Worm (Caenorhabditis elegans): ENCODE results near the gene nhr-277.

Gene nhr-277

DNA sequence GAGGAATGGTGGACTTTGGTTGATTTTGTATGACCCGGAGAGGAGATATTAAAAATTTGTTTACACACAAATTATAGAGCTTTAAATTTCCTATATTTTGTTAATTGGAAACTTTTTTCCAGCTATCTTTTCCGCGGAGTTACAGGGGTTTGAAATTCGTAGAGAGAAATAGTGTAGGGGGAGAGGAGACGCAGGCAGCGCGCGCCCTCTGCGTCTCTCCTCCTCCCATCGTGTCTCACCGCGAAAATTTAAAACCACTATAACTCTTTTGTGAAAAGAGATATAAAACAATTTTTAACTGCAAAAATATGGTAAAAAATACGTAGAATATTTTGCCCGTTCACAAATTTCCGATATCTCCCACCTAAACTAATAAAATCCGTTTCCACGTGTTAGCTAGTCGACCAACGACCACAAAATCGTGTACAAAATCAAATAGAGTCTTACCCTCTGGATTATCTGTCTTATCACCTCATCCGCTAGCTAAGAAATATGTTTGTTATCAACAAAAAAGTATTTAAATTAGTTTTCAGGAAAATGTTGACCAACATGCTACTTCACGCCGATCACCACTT is at the start of gene nhr-277:
nhr-277 (plus strand) TSS at position 525 of the 575 bp plus-strand sequence.
- no peak for TF ChIP-seq tra-4 (tag; optimal IDR thresholded peaks at IDR 0.05)
- no peak for TF ChIP-seq ceh-36 (tag; optimal IDR thresholded peaks at IDR 0.05)
- TF ChIP-seq scrt-1 (GFP tag; IDR thresholded peaks at IDR 0.05) = no peak
- TF ChIP-seq flt-1 (GFP tag; IDR thresholded peaks at IDR 0.05) = no peak
- TF ChIP-seq sea-1 (GFP tag; conservative IDR thresholded peaks at IDR 0.05) = no peak

DNA sequence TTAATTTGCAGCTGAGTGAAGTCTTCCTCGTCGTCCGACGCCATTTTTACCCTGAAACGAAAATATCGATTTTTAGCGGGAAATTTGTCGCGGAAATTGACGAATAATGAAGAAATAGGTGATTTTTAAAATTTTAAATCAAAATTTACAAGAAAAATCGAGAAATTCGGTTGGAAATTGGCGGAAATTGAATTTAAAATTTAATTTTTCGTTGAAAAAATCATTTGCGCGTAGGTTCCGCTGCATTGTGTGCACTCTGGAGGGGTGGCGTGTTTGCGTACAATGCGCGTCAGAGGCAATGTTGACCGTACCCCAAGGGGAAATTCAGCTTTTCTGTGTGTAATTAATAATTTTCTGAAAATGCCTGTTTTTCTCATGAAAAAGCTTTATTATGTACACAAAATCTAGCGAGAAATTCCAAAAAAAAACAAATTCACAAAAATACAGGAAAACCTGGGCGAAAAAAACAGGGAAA is 38.8 kb upstream of the nhr-277 start, which contains the start of gene Y94H6A.5:
Y94H6A.5 (minus strand) TSS at position 51 of the 475 bp plus-strand sequence.
- TF ChIP-seq F13C5.2 (tag; optimal IDR thresholded peaks at IDR 0.05) (peak; percentile 51), scrt-1 (GFP tag; IDR thresholded peaks at IDR 0.05) (no peak)

DNA sequence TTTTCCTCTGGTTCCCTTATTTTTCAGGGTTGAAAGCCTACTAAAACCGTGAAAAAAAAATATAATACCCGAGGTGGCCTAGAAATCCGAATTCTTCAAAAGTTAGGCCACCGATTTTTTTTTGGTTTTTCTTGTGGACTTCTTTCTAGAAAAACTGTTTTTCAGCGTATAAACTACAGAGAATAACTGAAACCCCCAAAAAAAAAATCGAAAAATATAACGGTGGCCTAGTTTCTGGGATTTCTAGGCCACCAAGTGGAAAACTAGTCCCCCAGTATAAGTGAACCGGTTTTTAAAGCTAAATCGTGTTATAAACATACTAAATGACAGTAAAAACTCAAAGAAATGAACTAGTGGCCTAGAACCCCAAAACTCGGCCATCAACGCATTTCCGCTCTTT is 37.1 kb upstream of the nhr-277 start:
- no peak for TF ChIP-seq sea-1 (GFP tag; conservative IDR thresholded peaks at IDR 0.05)
- TF ChIP-seq scrt-1 (GFP tag; IDR thresholded peaks at IDR 0.05) = no peak
- TF ChIP-seq B0310.2 (tag; optimal IDR thresholded peaks at IDR 0.05) = no peak
- TF ChIP-seq ets-7 (tag; optimal IDR thresholded peaks at IDR 0.05) = no peak
- no peak for TF ChIP-seq ama-1 (optimal IDR thresholded peaks at IDR 0.05)
- TF ChIP-seq tbx-11 (GFP tag; IDR thresholded peaks at IDR 0.05) = no peak
- no peak for TF ChIP-seq flt-1 (GFP tag; IDR thresholded peaks at IDR 0.05)
- no peak for TF ChIP-seq ceh-13 (GFP tag; optimal IDR thresholded peaks at IDR 0.05)
- TF ChIP-seq F13C5.2 (tag; optimal IDR thresholded peaks at IDR 0.05) = no peak
- no peak for TF ChIP-seq pes-1 (GFP tag; IDR thresholded peaks at IDR 0.05)

DNA sequence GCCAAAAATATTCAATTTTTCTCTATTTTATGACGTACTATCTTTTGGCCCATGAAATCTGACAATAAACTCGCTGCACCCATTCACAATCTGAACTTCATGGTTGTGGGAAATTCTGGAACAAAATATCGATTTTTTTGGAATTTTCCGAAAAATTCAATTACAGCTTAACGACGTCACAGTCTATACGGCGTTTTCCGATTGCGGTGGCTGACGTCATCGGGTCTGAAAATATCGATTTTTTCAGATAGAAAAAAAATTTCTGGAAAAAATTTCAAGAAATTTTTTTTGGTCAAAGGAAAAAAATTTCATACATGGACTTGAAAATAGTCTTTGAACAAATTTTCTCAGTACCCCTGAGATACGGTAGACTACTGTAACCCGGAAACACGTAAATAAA is 35.8 kb upstream of the nhr-277 start, which contains the start of gene ubc-8:
ubc-8 (minus strand) TSS at position 227 of the 400 bp plus-strand sequence.
- TF ChIP-seq hmg-4 (GFP tag; optimal IDR thresholded peaks at IDR 0.05) (no peak), tbx-11 (GFP tag; IDR thresholded peaks at IDR 0.05) (no peak), hmbx-1 (tag; optimal IDR thresholded peaks at IDR 0.05) (no peak), F13C5.2 (tag; optimal IDR thresholded peaks at IDR 0.05) (no peak), aly-1 (tag; optimal IDR thresholded peaks at IDR 0.05) (no peak), flt-1 (GFP tag; IDR thresholded peaks at IDR 0.05) (no peak), pes-1 (GFP tag; IDR thresholded peaks at IDR 0.05) (no peak), B0310.2 (tag; optimal IDR thresholded peaks at IDR 0.05) (no peak), ama-1 (optimal IDR thresholded peaks at IDR 0.05) (no peak), tra-4 (tag; optimal IDR thresholded peaks at IDR 0.05) (no peak), ets-7 (tag; optimal IDR thresholded peaks at IDR 0.05) (no peak), ceh-13 (GFP tag; optimal IDR thresholded peaks at IDR 0.05) (no peak), sea-1 (GFP tag; conservative IDR thresholded peaks at IDR 0.05) (no peak), ceh-36 (tag; optimal IDR thresholded peaks at IDR 0.05) (no peak), hnd-1 (tag; optimal IDR thresholded peaks at IDR 0.05) (no peak)

DNA sequence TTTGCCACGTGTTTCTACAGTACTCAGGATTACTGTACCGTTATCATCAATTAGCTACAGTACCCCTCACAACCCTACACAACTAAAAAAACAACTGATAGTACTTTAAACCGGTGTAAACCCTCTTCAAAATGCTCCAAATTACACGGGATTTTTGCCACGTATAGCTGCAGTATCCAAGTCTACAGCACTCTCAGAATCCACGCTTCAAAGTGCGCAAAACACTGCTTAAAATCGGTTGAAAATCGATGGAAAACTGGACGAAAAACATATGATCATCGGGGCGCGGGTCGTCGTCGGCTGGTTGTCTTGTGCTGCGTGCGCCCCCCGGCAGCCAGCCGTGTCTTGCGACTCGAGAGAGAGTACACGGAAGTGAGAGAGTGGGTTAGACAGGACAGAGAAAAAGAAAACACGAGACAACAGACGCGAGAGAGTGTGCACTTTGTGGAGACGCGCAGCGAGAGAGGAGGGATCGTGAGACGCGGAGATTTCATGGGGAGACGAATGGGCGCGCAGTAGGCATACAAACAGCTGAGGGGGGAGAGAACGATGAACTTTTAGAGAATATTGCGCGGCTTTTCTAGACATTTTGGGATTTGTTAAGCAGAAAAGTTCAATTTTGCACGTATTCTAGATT is 34.3 kb upstream of the nhr-277 start:
- TF ChIP-seq F13C5.2 (tag; optimal IDR thresholded peaks at IDR 0.05) (peak; percentile 29), ets-7 (tag; optimal IDR thresholded peaks at IDR 0.05) (no peak), hmg-4 (GFP tag; optimal IDR thresholded peaks at IDR 0.05) (peak; percentile 24)

DNA sequence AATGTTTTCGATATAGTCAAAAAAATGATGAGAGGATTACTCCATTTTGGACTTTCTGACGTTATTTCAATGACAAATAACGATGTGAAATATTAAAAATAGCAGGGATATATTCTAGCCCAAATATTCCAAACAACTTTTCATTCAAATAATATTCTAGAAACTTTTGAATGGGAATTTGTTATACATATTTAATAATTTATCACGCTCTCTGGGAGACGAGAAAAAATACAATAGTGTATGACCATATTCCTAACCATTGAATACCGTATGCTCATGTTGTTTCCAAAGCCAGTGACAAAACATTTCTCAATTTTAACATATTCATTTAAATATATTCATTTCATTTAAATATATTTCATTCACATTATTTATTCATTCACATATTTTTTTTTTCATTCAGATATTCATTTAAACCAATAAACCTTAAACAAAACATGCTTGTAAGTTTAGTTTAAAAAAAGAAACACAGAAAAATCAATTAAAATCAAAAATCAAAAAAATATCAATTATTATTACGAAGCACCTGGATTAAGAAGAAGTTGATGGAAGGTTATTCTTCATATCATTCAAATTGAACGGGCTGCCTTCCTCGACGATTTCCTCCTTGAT is 33.1 kb upstream of the nhr-277 start:
- no peak for TF ChIP-seq aly-1 (tag; optimal IDR thresholded peaks at IDR 0.05)
- TF ChIP-seq hmbx-1 (tag; optimal IDR thresholded peaks at IDR 0.05) = no peak
- no peak for TF ChIP-seq B0310.2 (tag; optimal IDR thresholded peaks at IDR 0.05)
- no peak for TF ChIP-seq scrt-1 (GFP tag; IDR thresholded peaks at IDR 0.05)
- TF ChIP-seq sea-1 (GFP tag; conservative IDR thresholded peaks at IDR 0.05) = no peak

DNA sequence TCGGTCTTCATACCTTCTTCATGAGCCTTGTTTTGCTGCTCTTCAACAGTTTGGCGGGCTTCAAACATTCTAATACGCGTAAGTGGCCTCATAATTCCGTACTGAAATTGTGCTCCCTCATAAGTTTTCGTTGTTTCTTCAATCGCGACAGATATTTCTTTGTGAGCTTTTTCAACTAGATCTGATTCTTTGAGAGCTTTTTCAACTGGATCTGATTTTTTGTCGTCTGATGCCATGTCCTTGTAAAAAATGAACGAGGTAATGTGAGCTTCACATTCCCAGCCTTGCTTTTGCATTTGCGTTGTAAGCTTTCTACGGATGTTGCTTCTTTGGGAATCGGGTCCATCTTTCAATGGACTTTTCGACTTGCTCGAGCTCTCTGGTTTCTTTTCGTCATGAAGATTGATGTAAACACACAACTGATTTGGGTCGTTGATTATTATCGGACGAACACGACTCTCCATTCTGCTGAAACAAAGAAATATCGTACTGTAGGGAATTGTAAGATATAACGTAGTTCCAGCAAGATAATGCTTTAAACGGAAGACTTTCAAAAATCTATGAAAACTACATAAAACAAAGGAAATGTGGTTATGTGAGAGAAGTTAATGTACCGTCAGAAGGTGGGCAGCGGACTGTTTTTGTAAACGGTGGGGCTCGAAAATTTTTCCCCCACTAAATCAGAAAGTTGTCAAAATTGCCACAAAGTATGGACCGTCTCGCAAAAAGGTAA is 32.4 kb upstream of the nhr-277 start, which contains the start of gene Y94H6A.10:
Y94H6A.10 (minus strand) TSS at position 464 of the 733 bp plus-strand sequence.
- TF ChIP-seq scrt-1 (GFP tag; IDR thresholded peaks at IDR 0.05) (no peak), B0310.2 (tag; optimal IDR thresholded peaks at IDR 0.05) (no peak), pes-1 (GFP tag; IDR thresholded peaks at IDR 0.05) (no peak), hmbx-1 (tag; optimal IDR thresholded peaks at IDR 0.05) (no peak), ceh-36 (tag; optimal IDR thresholded peaks at IDR 0.05) (no peak), ceh-13 (GFP tag; optimal IDR thresholded peaks at IDR 0.05) (no peak)

DNA sequence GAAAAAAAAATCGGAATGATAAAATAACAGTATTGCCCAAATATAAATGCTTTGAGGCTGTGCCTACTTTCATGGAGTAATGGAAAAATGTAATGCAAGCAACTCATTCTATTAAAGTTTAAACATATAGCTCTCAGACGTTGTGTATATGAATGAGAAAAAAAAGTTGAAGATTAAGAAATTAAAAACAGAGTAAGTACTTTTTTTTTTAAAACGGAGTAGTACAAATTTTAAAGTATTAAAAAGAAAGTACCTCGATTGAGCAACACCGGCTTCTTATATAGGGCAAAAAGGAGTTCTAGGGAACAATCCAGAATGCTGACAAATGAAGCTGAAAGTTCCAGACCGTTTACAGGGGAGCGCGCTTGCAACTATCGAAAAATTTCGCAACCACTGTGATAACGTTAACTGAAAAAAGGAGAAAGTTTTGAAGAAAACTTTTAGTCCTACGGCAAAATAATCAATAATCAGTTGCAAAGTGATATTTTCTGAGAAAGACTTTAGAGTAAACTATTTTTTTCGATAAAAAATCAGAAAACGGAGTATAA is 31.6 kb upstream of the nhr-277 start:
- no peak for TF ChIP-seq aly-1 (tag; optimal IDR thresholded peaks at IDR 0.05)
- no peak for TF ChIP-seq ama-1 (optimal IDR thresholded peaks at IDR 0.05)
- no peak for TF ChIP-seq ets-7 (tag; optimal IDR thresholded peaks at IDR 0.05)
- TF ChIP-seq pes-1 (GFP tag; IDR thresholded peaks at IDR 0.05) = no peak
- no peak for TF ChIP-seq sea-1 (GFP tag; conservative IDR thresholded peaks at IDR 0.05)
- TF ChIP-seq ceh-13 (GFP tag; optimal IDR thresholded peaks at IDR 0.05) = no peak
- no peak for TF ChIP-seq F13C5.2 (tag; optimal IDR thresholded peaks at IDR 0.05)
- TF ChIP-seq tbx-37 (GFP tag; conservative IDR thresholded peaks at IDR 0.05) = no peak
- no peak for TF ChIP-seq tbx-11 (GFP tag; IDR thresholded peaks at IDR 0.05)
- no peak for TF ChIP-seq B0310.2 (tag; optimal IDR thresholded peaks at IDR 0.05)
- no peak for TF ChIP-seq flt-1 (GFP tag; IDR thresholded peaks at IDR 0.05)
- no peak for TF ChIP-seq hmg-4 (GFP tag; optimal IDR thresholded peaks at IDR 0.05)
- TF ChIP-seq ceh-36 (tag; optimal IDR thresholded peaks at IDR 0.05) = no peak
- TF ChIP-seq scrt-1 (GFP tag; IDR thresholded peaks at IDR 0.05) = no peak
- no peak for TF ChIP-seq hnd-1 (tag; optimal IDR thresholded peaks at IDR 0.05)
- no peak for TF ChIP-seq hmbx-1 (tag; optimal IDR thresholded peaks at IDR 0.05)
- TF ChIP-seq tra-4 (tag; optimal IDR thresholded peaks at IDR 0.05) = no peak

Data from whole organism, early embryonic.